Worm (Caenorhabditis elegans) whole organism, L4 larva: ENCODE data around the gene ins-32.

Source experiments
- F37D6.2 ChIP-seq: sonication (generic microtip); optimal IDR thresholded peaks from 2 replicates; lab custom pipeline; 2016; ENCODE audit warnings: mild to moderate bottlenecking, missing genetic modification characterization, missing compliant biosample characterization
- F49E8.2 ChIP-seq: sonication (generic microtip); optimal IDR thresholded peaks from 2 replicates; lab custom pipeline; 2016; ENCODE audit warnings: missing compliant biosample characterization, mild to moderate bottlenecking, missing genetic modification characterization, borderline replicate concordance
- R02D3.7 ChIP-seq: fragments of 150-350 bp; sonication (generic microtip); optimal IDR thresholded peaks from 3 replicates; lab custom pipeline; 2014; ENCODE audit warnings: missing biosample characterization, missing genetic modification characterization
- Y105C5A.15 ChIP-seq: fragments of 200-800 bp; sonication (Bioruptor generic); IDR thresholded peaks from 2 replicates; pipeline ENCODE4 v1.3.6; 2022; ENCODE audit warnings: missing genetic modification characterization, missing compliant biosample characterization
- ces-1 ChIP-seq: fragments of 150-350 bp; sonication (generic microtip); optimal IDR thresholded peaks from 4 replicates; lab custom pipeline; 2014; ENCODE audit warnings: missing biosample characterization, missing genetic modification reagents, missing genetic modification characterization
- daf-12 ChIP-seq: fragments of 150-350 bp; optimal IDR thresholded peaks from 2 replicates; lab custom pipeline; 2014; ENCODE audit warnings: missing biosample characterization, missing genetic modification reagents, missing genetic modification characterization
- daf-19 ChIP-seq: fragments of 200-800 bp; sonication (Bioruptor generic); conservative IDR thresholded peaks from 2 replicates; pipeline ENCODE4 v1.3.6; 2022; ENCODE audit warnings: missing genetic modification characterization, missing compliant biosample characterization
- egl-43 ChIP-seq: fragments of 200-800 bp; sonication (Bioruptor generic); IDR thresholded peaks from 2 replicates; pipeline ENCODE4 v1.3.6; 2022; ENCODE audit warnings: missing genetic modification reagents, missing genetic modification characterization, missing compliant biosample characterization
- jun-1 ChIP-seq: fragments of 150-350 bp; optimal IDR thresholded peaks from 2 replicates; lab custom pipeline; 2014; ENCODE audit warnings: missing biosample characterization, missing genetic modification reagents, missing genetic modification characterization
- lim-7 ChIP-seq: fragments of 200-800 bp; sonication (Bioruptor generic); IDR thresholded peaks from 2 replicates; pipeline ENCODE4 v1.3.6; 2022; ENCODE audit warnings: missing genetic modification characterization, missing compliant biosample characterization
- lin-1 ChIP-seq: fragments of 200-800 bp; sonication (Bioruptor generic); IDR thresholded peaks from 2 replicates; pipeline ENCODE4 v1.3.6; 2022; ENCODE audit warnings: missing genetic modification reagents, missing genetic modification characterization, missing compliant biosample characterization
- mdt-29 ChIP-seq: fragments of 200-800 bp; sonication (Bioruptor generic); IDR thresholded peaks from 2 replicates; pipeline ENCODE4 v1.3.6; 2022; ENCODE audit warnings: missing genetic modification reagents, missing genetic modification characterization, missing compliant biosample characterization
- nhr-111 ChIP-seq: fragments of 200-800 bp; sonication (Bioruptor generic); optimal IDR thresholded peaks from 2 replicates; lab custom pipeline; 2018; ENCODE audit warnings: mild to moderate bottlenecking, missing genetic modification characterization, missing compliant biosample characterization
- nhr-48 ChIP-seq: sonication (generic microtip); optimal IDR thresholded peaks from 2 replicates; lab custom pipeline; 2016; ENCODE audit warnings: mild to moderate bottlenecking, missing genetic modification characterization, missing compliant biosample characterization
- nhr-76 ChIP-seq: fragments of 150-350 bp; optimal IDR thresholded peaks from 2 replicates; lab custom pipeline; 2014; ENCODE audit warnings: missing biosample characterization, missing genetic modification characterization
- skn-1 ChIP-seq: fragments of 150-350 bp; optimal IDR thresholded peaks from 2 replicates; lab custom pipeline; 2014; ENCODE audit warnings: missing biosample characterization, missing genetic modification characterization
- spr-1 ChIP-seq: sonication (generic microtip); optimal IDR thresholded peaks from 2 replicates; lab custom pipeline; 2016; ENCODE audit warnings: mild to moderate bottlenecking, missing genetic modification characterization, missing compliant biosample characterization
- unc-130 ChIP-seq: sonication (generic microtip); optimal IDR thresholded peaks from 2 replicates; lab custom pipeline; 2016; ENCODE audit warnings: missing genetic modification reagents, missing genetic modification characterization, missing compliant biosample characterization
- zag-1 ChIP-seq: fragments of 150-350 bp; optimal IDR thresholded peaks from 2 replicates; lab custom pipeline; 2014; ENCODE audit warnings: missing biosample characterization, missing genetic modification characterization
- zip-11 ChIP-seq: fragments of 200-800 bp; sonication (Bioruptor generic); IDR thresholded peaks from 2 replicates; pipeline ENCODE4 v1.3.6; 2022; ENCODE audit warnings: missing genetic modification characterization, missing compliant biosample characterization

The ins-32 gene

DNA sequence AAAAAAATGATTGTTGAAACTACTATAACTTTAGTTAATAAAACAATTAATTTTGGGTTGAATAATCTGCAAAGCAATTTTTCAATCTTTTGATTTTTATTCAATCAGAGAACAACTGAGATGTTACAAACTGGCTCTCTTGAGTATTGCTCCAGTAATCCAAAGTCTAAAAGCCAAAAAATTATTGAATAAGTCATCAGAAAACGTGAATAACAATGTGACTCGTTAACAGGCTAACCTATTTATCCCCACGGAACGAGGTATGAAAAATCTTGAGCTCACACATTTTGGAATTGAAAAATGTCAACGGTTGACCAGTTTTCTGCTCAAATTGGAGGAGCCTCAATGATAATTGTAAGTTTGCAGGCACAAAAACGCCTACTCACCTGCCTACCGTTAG, 45.6 kb downstream of the ins-32 start, which contains the start of gene srx-111:
Gene srx-111 (plus strand): TSS at position 301 of the 400 bp plus-strand sequence.
- TF ChIP-seq daf-19 (GFP tag; lab: Robert Waterston, UW) (no peak), daf-12 (tag; lab: Kevin White, UChicago) (no peak), nhr-48 (no peak), egl-43 (no peak), R02D3.7 (no peak), Y105C5A.15 (no peak), F37D6.2 (tag; lab: Kevin White, UChicago) (no peak), F49E8.2 (tag; lab: Kevin White, UChicago) (no peak), ces-1 (GFP tag; lab: Kevin White, UChicago) (no peak), nhr-111 (GFP tag; lab: Kevin White, UChicago) (no peak), spr-1 (tag; lab: Kevin White, UChicago) (no peak), lim-7 (GFP tag; lab: Robert Waterston, UW) (no peak), nhr-76 (tag; lab: Kevin White, UChicago) (no peak), mdt-29 (GFP tag; lab: Robert Waterston, UW) (no peak), jun-1 (tag; lab: Kevin White, UChicago) (no peak), skn-1 (tag; lab: Kevin White, UChicago) (no peak), zip-11 (GFP tag; lab: Robert Waterston, UW) (no peak)
- TF ChIP-seq, all 104 proteins: peak for 0

DNA sequence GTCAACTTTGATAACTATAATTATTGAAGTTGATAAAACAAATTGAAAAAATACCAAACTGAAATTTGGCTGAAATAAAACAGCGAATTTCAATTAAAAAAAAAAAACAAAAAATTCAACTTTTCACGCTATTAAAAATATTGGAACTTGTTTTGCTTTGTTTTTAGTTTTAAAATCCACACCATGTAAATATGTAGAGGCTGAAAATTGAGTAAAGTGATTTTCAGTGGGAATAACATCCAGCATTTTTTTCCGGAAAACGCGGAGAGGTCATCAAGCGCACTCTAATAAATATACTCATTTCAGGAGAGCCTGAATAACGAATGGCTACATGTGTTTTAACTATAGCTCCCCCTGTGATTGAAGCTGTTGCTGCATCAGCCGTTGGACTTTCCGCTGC, 49.5 kb downstream of the ins-32 start, which contains the start of gene rcd-1:
Gene rcd-1 (plus strand): TSS at position 301 of the 400 bp plus-strand sequence.
- TF ChIP-seq lin-1 (GFP tag; lab: Robert Waterston, UW) (no peak), egl-43 (no peak), daf-12 (tag; lab: Kevin White, UChicago) (no peak), unc-130 (GFP tag; lab: Kevin White, UChicago) (no peak), zag-1 (tag; lab: Kevin White, UChicago) (no peak)
- TF ChIP-seq, all 104 proteins: peak for 0
